Worm (Caenorhabditis elegans): ENCODE measurements around the gene pqm-1.

pqm-1 gene

DNA sequence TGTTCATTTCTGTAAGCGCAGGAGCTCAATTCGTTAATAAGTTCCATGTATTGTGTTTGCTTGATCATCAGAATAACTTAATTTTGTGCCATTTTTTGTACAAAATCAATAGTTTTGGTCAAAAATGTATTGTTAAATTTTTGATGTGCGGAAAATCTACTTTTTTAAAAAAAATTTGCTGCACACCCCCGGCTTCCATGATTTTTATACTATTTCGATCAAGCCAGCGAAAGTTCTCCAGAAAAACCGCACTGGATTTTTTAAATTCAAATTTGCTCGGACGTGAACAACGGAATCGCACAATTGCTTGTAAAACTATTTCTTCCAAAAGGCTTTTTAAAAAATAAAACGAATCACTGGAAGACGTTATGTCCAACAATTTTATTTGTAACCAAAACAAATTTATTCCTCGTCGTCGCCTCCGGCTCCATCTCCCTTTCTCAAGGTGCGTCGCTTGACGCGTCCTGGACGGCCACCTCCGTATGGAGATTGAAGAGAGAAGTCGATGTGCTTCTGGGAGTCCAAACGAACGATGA is 27.3 kb downstream of the pqm-1 start:
- TF ChIP-seq madf-10 (tag; optimal IDR thresholded peaks at IDR 0.05), result no peak
- TF ChIP-seq nfya-2 (GFP tag; IDR thresholded peaks at IDR 0.05), result no peak
- no peak for TF ChIP-seq unc-130 (GFP tag; optimal IDR thresholded peaks at IDR 0.05)
- peak; percentile 21 for TF ChIP-seq atf-7 (tag; optimal IDR thresholded peaks at IDR 0.05)
- TF ChIP-seq B0336.3 (GFP tag; IDR thresholded peaks at IDR 0.05), result peak; percentile 79
- TF ChIP-seq ztf-3 (GFP tag; optimal IDR thresholded peaks at IDR 0.05), result no peak
- TF ChIP-seq mel-28 (tag; optimal IDR thresholded peaks at IDR 0.05; ENCODE audit: borderline replicate concordance), result no peak
- TF ChIP-seq lir-1 (GFP tag; conservative IDR thresholded peaks at IDR 0.05), result no peak
- no peak for TF ChIP-seq nhr-120 (GFP tag; IDR thresholded peaks at IDR 0.05)
- TF ChIP-seq F39B2.1 (GFP tag; IDR thresholded peaks at IDR 0.05), result no peak
- 0 out of 2 replicates have a peak, but pooled peaks have one; percentile 20 for TF ChIP-seq pbrm-1 (GFP tag; IDR thresholded peaks at IDR 0.05)
- TF ChIP-seq ceh-91 (GFP tag; IDR thresholded peaks at IDR 0.05), result no peak
- TF ChIP-seq athp-1 (tag; optimal IDR thresholded peaks at IDR 0.05), result peak; percentile 25
- 0 out of 2 replicates have a peak, but pooled peaks have one; percentile 35 for TF ChIP-seq Y53G8AR.9 (GFP tag; conservative IDR thresholded peaks at IDR 0.05)
- TF ChIP-seq attf-6 (GFP tag; IDR thresholded peaks at IDR 0.05), result no peak
- TF ChIP-seq ceh-58 (GFP tag; IDR thresholded peaks at IDR 0.05), result no peak
- TF ChIP-seq bed-2 (GFP tag; IDR thresholded peaks at IDR 0.05), result no peak
- no peak for TF ChIP-seq let-607 (tag; optimal IDR thresholded peaks at IDR 0.05)
- TF ChIP-seq mcd-1 (GFP tag; IDR thresholded peaks at IDR 0.05), result peak; percentile 32; the same call in 1 of the 2 replicates
- no peak for TF ChIP-seq nhr-90 (tag; optimal IDR thresholded peaks at IDR 0.05)
- peak; percentile 32 for TF ChIP-seq lsl-1 (GFP tag; optimal IDR thresholded peaks at IDR 0.05)
- TF ChIP-seq snpc-4 (GFP tag; optimal IDR thresholded peaks at IDR 0.05), result peak; percentile 0
- peak in 1 of 4 experiments; percentile 0 for TF ChIP-seq snpc-4 (tag; optimal IDR thresholded peaks at IDR 0.05)
- TF ChIP-seq mes-4 (tag; optimal IDR thresholded peaks at IDR 0.05), result no peak
- TF ChIP-seq F33H1.4 (GFP tag; IDR thresholded peaks at IDR 0.05), result peak; percentile 36; the same call in 1 of the 2 replicates
- TF ChIP-seq madf-6 (GFP tag; IDR thresholded peaks at IDR 0.05), result peak; percentile 57
- peak; percentile 50 for TF ChIP-seq die-1 (tag; optimal IDR thresholded peaks at IDR 0.05)
- TF ChIP-seq him-1 (tag; optimal IDR thresholded peaks at IDR 0.05), result peak; percentile 16
- no peak for TF ChIP-seq ceh-40 (GFP tag; IDR thresholded peaks at IDR 0.05)
- no peak for TF ChIP-seq cebp-2 (GFP tag; IDR thresholded peaks at IDR 0.05)
- TF ChIP-seq Y95B8A.8 (GFP tag; IDR thresholded peaks at IDR 0.05), result 0 out of 2 replicates have a peak, but pooled peaks have one; percentile 24
- TF ChIP-seq hmg-1.2 (GFP tag; IDR thresholded peaks at IDR 0.05), result no peak
- TF ChIP-seq nfya-1 (tag; optimal IDR thresholded peaks at IDR 0.05; ENCODE audit: borderline replicate concordance, insufficient read depth), result no peak
- no peak for TF ChIP-seq Y67H2A.10 (GFP tag; conservative IDR thresholded peaks at IDR 0.05)
- TF ChIP-seq ekl-4 (GFP tag; IDR thresholded peaks at IDR 0.05), result peak; percentile 46; the same call in 1 of the 2 replicates
- TF ChIP-seq snpc-1.3 (tag; optimal IDR thresholded peaks at IDR 0.05; ENCODE audit: insufficient read depth), result peak; percentile 46
- TF ChIP-seq F23B12.7 (tag; optimal IDR thresholded peaks at IDR 0.05; ENCODE audit: insufficient read depth), result no peak
- TF ChIP-seq ztf-6 (GFP tag; IDR thresholded peaks at IDR 0.05), result no peak
- no peak for TF ChIP-seq efl-1 (GFP tag; optimal IDR thresholded peaks at IDR 0.05)
- TF ChIP-seq rcor-1 (GFP tag; IDR thresholded peaks at IDR 0.05), result peak; percentile 38
- no peak for TF ChIP-seq F49E8.2 (tag; optimal IDR thresholded peaks at IDR 0.05; ENCODE audit: insufficient read depth)
- TF ChIP-seq snpc-3.4 (tag; optimal IDR thresholded peaks at IDR 0.05), result no peak
- TF ChIP-seq fkh-3 (tag; optimal IDR thresholded peaks at IDR 0.05), result no peak
- no peak for TF ChIP-seq ztf-22 (GFP tag; optimal IDR thresholded peaks at IDR 0.05)
- TF ChIP-seq lin-54 (GFP tag; optimal IDR thresholded peaks at IDR 0.05), result peak; percentile 64
- no peak for TF ChIP-seq K11D2.4 (GFP tag; IDR thresholded peaks at IDR 0.05)
- TF ChIP-seq nfyb-1 (GFP tag; IDR thresholded peaks at IDR 0.05), result no peak
- TF ChIP-seq madf-3 (GFP tag; IDR thresholded peaks at IDR 0.05), result 0 out of 2 replicates have a peak, but pooled peaks have one; percentile 73
